Fruit fly (Drosophila melanogaster) whole organism, embryonic: ENCODE data around the gene CG17344.

Experiments used
- Ada2b ChIP-seq: fragments of 200-800 bp; sonication (Bioruptor generic); IDR thresholded peaks from 2 replicates; pipeline ENCODE4 v1.3.6; 2022; ENCODE audit warnings: missing biosample characterization, missing genetic modification characterization
- Blimp-1 ChIP-seq: fragments of 200-800 bp; sonication (Bioruptor generic); optimal IDR thresholded peaks from 3 replicates; lab custom pipeline; 2018; ENCODE audit warnings: missing biosample characterization, missing genetic modification characterization, mild to moderate bottlenecking, moderate library complexity, missing genetic modification reagents
- CG12659 ChIP-seq: fragments of 200-800 bp; sonication (Bioruptor generic); optimal IDR thresholded peaks from 3 replicates; lab custom pipeline; 2017; ENCODE audit warnings: mild to moderate bottlenecking, missing biosample characterization, missing genetic modification reagents, missing genetic modification characterization
- CG17359 ChIP-seq: fragments of 200-800 bp; sonication (Bioruptor generic); optimal IDR thresholded peaks from 3 replicates; lab custom pipeline; 2018; ENCODE audit warnings: missing biosample characterization, mild to moderate bottlenecking, missing genetic modification characterization, moderate library complexity
- CG17361 ChIP-seq: fragments of 200-800 bp; sonication (Bioruptor generic); IDR thresholded peaks from 3 replicates; pipeline ENCODE4 v1.3.6; 2022; ENCODE audit warnings: missing biosample characterization, missing genetic modification characterization
- CG18262 ChIP-seq: fragments of 200-800 bp; optimal IDR thresholded peaks from 3 replicates; lab custom pipeline; 2019; ENCODE audit warnings: missing biosample characterization, mild to moderate bottlenecking, missing genetic modification characterization, moderate library complexity
- CG2202 ChIP-seq: fragments of 200-800 bp; sonication (Bioruptor generic); optimal IDR thresholded peaks from 2 replicates; lab custom pipeline; 2018; ENCODE audit warnings: missing biosample characterization, mild to moderate bottlenecking, missing genetic modification characterization
- CG2712 ChIP-seq: fragments of 200-800 bp; optimal IDR thresholded peaks from 3 replicates; lab custom pipeline; 2019; ENCODE audit warnings: missing biosample characterization, mild to moderate bottlenecking, missing genetic modification characterization, moderate library complexity
- CG2875 ChIP-seq: fragments of 200-800 bp; sonication (Bioruptor generic); optimal IDR thresholded peaks from 2 replicates; lab custom pipeline; 2017; ENCODE audit warnings: missing biosample characterization, mild to moderate bottlenecking, missing genetic modification characterization, missing genetic modification reagents
- CG31388 ChIP-seq: fragments of 200-800 bp; sonication (Bioruptor generic); optimal IDR thresholded peaks from 2 replicates; lab custom pipeline; 2016; ENCODE audit warnings: missing biosample characterization, missing genetic modification characterization
- CG32532 ChIP-seq: fragments of 200-800 bp; sonication (Bioruptor generic); IDR thresholded peaks from 2 replicates; pipeline ENCODE4 v1.3.6; 2022; ENCODE audit warnings: missing biosample characterization, missing genetic modification characterization
- CG34224 ChIP-seq: fragments of 200-800 bp; sonication (Bioruptor generic); IDR thresholded peaks from 3 replicates; pipeline ENCODE4 v1.3.6; 2022; ENCODE audit warnings: missing biosample characterization, missing genetic modification characterization; ENCODE audit not compliant: partially characterized antibody
- CG3847 ChIP-seq: fragments of 200-800 bp; sonication (Bioruptor generic); IDR thresholded peaks from 2 replicates; pipeline ENCODE4 v1.3.6; 2022; ENCODE audit warnings: missing biosample characterization, missing genetic modification characterization
- CG4328 ChIP-seq: fragments of 200-800 bp; sonication (Bioruptor generic); optimal IDR thresholded peaks from 3 replicates; lab custom pipeline; 2017; ENCODE audit warnings: missing biosample characterization, missing genetic modification reagents, missing genetic modification characterization
- CG8089 ChIP-seq: fragments of 200-800 bp; sonication (Bioruptor generic); optimal IDR thresholded peaks from 3 replicates; lab custom pipeline; 2016; ENCODE audit warnings: missing biosample characterization, missing genetic modification characterization
- CG9727 ChIP-seq: fragments of 200-800 bp; sonication (Bioruptor generic); optimal IDR thresholded peaks from 3 replicates; lab custom pipeline; 2017; ENCODE audit warnings: missing biosample characterization, mild to moderate bottlenecking, missing genetic modification characterization
- CrebB ChIP-seq: fragments of 200-800 bp; sonication (Bioruptor generic); optimal IDR thresholded peaks from 3 replicates; lab custom pipeline; 2018; ENCODE audit warnings: missing biosample characterization, mild to moderate bottlenecking, missing genetic modification characterization
- Dp ChIP-seq: fragments of 200-800 bp; sonication (Bioruptor generic); optimal IDR thresholded peaks from 2 replicates; lab custom pipeline; 2018; ENCODE audit warnings: missing biosample characterization, mild to moderate bottlenecking, missing genetic modification characterization, moderate library complexity
- Gug ChIP-seq: fragments of 200-800 bp; sonication (Bioruptor generic); IDR thresholded peaks from 4 replicates; pipeline ENCODE4 v1.3.6; 2022; ENCODE audit warnings: missing biosample characterization, missing genetic modification characterization
- HLH3B ChIP-seq: fragments of 200-800 bp; sonication (Bioruptor generic); IDR thresholded peaks from 2 replicates; pipeline ENCODE4 v1.3.6; 2022; ENCODE audit warnings: missing biosample characterization, missing genetic modification characterization
- Hr39 ChIP-seq: fragments of >200 bp; optimal IDR thresholded peaks from 2 replicates; lab custom pipeline; 2017
- Kr ChIP-seq: fragments of 200-800 bp; sonication (Bioruptor generic); optimal IDR thresholded peaks from 2 replicates; lab custom pipeline; 2017; ENCODE audit warnings: missing biosample characterization, mild to moderate bottlenecking, missing genetic modification characterization
- Rfx ChIP-seq: fragments of 200-800 bp; sonication (Bioruptor generic); IDR thresholded peaks from 2 replicates; pipeline ENCODE4 v1.3.6; 2022; ENCODE audit warnings: missing biosample characterization, missing genetic modification characterization
- Rx ChIP-seq: fragments of 200-800 bp; sonication (Bioruptor generic); IDR thresholded peaks from 2 replicates; pipeline ENCODE4 v1.3.6; 2022; ENCODE audit warnings: missing biosample characterization, missing genetic modification characterization
- Stat92E ChIP-seq, 3 experiments: fragments of >200 bp in 2 of 3; fragments of 200-800 bp in 1 of 3; sonication (Bioruptor generic) in 1 of 3; optimal IDR thresholded peaks; 2 replicates each; lab custom pipeline; 2017 to 2019; ENCODE audit warnings: missing biosample characterization in 3 of 3, missing genetic modification characterization in 3 of 3, mild to moderate bottlenecking in 1 of 3, moderate library complexity in 1 of 3
- Xbp1 ChIP-seq: fragments of 200-800 bp; sonication (Bioruptor generic); optimal IDR thresholded peaks from 3 replicates; lab custom pipeline; 2016; ENCODE audit warnings: missing biosample characterization, mild to moderate bottlenecking, missing genetic modification characterization
- ase ChIP-seq: fragments of 200-800 bp; sonication (Bioruptor generic); IDR thresholded peaks from 3 replicates; pipeline ENCODE4 v1.3.6; 2022; ENCODE audit warnings: missing biosample characterization, missing genetic modification characterization
- chinmo ChIP-seq: fragments of 200-800 bp; sonication (Bioruptor generic); IDR thresholded peaks from 4 replicates; pipeline ENCODE4 v1.3.6; 2022; ENCODE audit warnings: missing biosample characterization, missing genetic modification characterization; ENCODE audit not compliant: partially characterized antibody
- chn ChIP-seq: fragments of 200-800 bp; sonication (Bioruptor generic); optimal IDR thresholded peaks from 2 replicates; lab custom pipeline; 2016; ENCODE audit warnings: missing biosample characterization, missing genetic modification characterization
- crol ChIP-seq: fragments of 200-800 bp; sonication (Bioruptor generic); IDR thresholded peaks from 2 replicates; pipeline ENCODE4 v1.3.6; 2022; ENCODE audit warnings: missing biosample characterization, missing genetic modification characterization
- dimm ChIP-seq: fragments of 200-800 bp; sonication (Bioruptor generic); IDR thresholded peaks from 2 replicates; pipeline ENCODE4 v1.3.6; 2022; ENCODE audit warnings: missing biosample characterization, missing genetic modification characterization
- dmrt11E ChIP-seq: fragments of 200-800 bp; sonication (Bioruptor generic); optimal IDR thresholded peaks from 3 replicates; lab custom pipeline; 2018; ENCODE audit warnings: missing biosample characterization, mild to moderate bottlenecking, missing genetic modification characterization, moderate library complexity
- dmrt99B ChIP-seq: fragments of 200-800 bp; sonication (Bioruptor generic); optimal IDR thresholded peaks from 2 replicates; lab custom pipeline; 2018; ENCODE audit warnings: missing biosample characterization, mild to moderate bottlenecking, missing genetic modification characterization, moderate library complexity
- fd64A ChIP-seq: fragments of 200-800 bp; sonication (Bioruptor generic); optimal IDR thresholded peaks from 3 replicates; lab custom pipeline; 2018; ENCODE audit warnings: missing biosample characterization, mild to moderate bottlenecking, missing genetic modification characterization
- ftz-f1 ChIP-seq: fragments of 200-800 bp; sonication (Bioruptor generic); optimal IDR thresholded peaks from 2 replicates; lab custom pipeline; 2016; ENCODE audit warnings: missing biosample characterization, missing genetic modification characterization
- grau ChIP-seq: fragments of 200-800 bp; optimal IDR thresholded peaks from 3 replicates; lab custom pipeline; 2019; ENCODE audit warnings: missing biosample characterization, mild to moderate bottlenecking, missing genetic modification characterization, moderate library complexity
- ham ChIP-seq: fragments of 200-800 bp; sonication (Bioruptor generic); IDR thresholded peaks from 2 replicates; pipeline ENCODE4 v1.3.6; 2022; ENCODE audit warnings: missing biosample characterization, missing genetic modification characterization
- hb ChIP-seq: fragments of 200-800 bp; sonication (Bioruptor generic); IDR thresholded peaks from 3 replicates; pipeline ENCODE4 v1.3.6; 2022; ENCODE audit warnings: missing biosample characterization, missing genetic modification characterization; ENCODE audit not compliant: partially characterized antibody
- her ChIP-seq: fragments of 200-800 bp; sonication (Bioruptor generic); optimal IDR thresholded peaks from 2 replicates; lab custom pipeline; 2016; ENCODE audit warnings: missing biosample characterization, missing genetic modification characterization
- hth ChIP-seq: fragments of >200 bp; optimal IDR thresholded peaks from 2 replicates; lab custom pipeline; 2017; ENCODE audit warnings: inconsistent platforms
- knrl ChIP-seq: fragments of 200-800 bp; sonication (Bioruptor generic); IDR thresholded peaks from 3 replicates; pipeline ENCODE4 v1.3.6; 2022; ENCODE audit warnings: missing biosample characterization, missing genetic modification characterization; ENCODE audit not compliant: partially characterized antibody
- nom ChIP-seq: fragments of 200-800 bp; sonication (Bioruptor generic); optimal IDR thresholded peaks from 2 replicates; lab custom pipeline; 2017; ENCODE audit warnings: missing biosample characterization, missing genetic modification characterization, mild to moderate bottlenecking, moderate library complexity, missing genetic modification reagents
- onecut ChIP-seq: fragments of 200-800 bp; sonication (Bioruptor generic); IDR thresholded peaks from 2 replicates; pipeline ENCODE4 v1.3.6; 2022; ENCODE audit warnings: missing biosample characterization, missing genetic modification characterization
- otp ChIP-seq: fragments of 200-800 bp; sonication (Bioruptor generic); IDR thresholded peaks from 3 replicates; pipeline ENCODE4, ENCODE4 v1.3.6; 2022; ENCODE audit warnings: missing biosample characterization, missing genetic modification characterization
- p53 ChIP-seq: fragments of 200-800 bp; sonication (Bioruptor generic); optimal IDR thresholded peaks from 2 replicates; lab custom pipeline; 2016; ENCODE audit warnings: missing biosample characterization, missing genetic modification characterization
- so ChIP-seq: fragments of 200-800 bp; sonication (Bioruptor generic); IDR thresholded peaks from 3 replicates; pipeline ENCODE4 v1.3.6; 2022; ENCODE audit warnings: missing biosample characterization, missing genetic modification characterization
- vnd ChIP-seq: fragments of 200-800 bp; sonication (Bioruptor generic); IDR thresholded peaks from 3 replicates; pipeline ENCODE4 v1.3.6; 2022; ENCODE audit warnings: missing biosample characterization, missing genetic modification characterization; ENCODE audit not compliant: partially characterized antibody
- vvl ChIP-seq: fragments of 200-800 bp; sonication (Bioruptor generic); IDR thresholded peaks from 2 replicates; pipeline ENCODE4 v1.3.6; 2022; ENCODE audit warnings: missing biosample characterization, missing genetic modification characterization
- z ChIP-seq: fragments of 200-800 bp; sonication (Bioruptor generic); IDR thresholded peaks from 3 replicates; pipeline ENCODE4 v1.3.6; 2022; ENCODE audit warnings: missing biosample characterization, missing genetic modification characterization

The CG17344 gene

DNA sequence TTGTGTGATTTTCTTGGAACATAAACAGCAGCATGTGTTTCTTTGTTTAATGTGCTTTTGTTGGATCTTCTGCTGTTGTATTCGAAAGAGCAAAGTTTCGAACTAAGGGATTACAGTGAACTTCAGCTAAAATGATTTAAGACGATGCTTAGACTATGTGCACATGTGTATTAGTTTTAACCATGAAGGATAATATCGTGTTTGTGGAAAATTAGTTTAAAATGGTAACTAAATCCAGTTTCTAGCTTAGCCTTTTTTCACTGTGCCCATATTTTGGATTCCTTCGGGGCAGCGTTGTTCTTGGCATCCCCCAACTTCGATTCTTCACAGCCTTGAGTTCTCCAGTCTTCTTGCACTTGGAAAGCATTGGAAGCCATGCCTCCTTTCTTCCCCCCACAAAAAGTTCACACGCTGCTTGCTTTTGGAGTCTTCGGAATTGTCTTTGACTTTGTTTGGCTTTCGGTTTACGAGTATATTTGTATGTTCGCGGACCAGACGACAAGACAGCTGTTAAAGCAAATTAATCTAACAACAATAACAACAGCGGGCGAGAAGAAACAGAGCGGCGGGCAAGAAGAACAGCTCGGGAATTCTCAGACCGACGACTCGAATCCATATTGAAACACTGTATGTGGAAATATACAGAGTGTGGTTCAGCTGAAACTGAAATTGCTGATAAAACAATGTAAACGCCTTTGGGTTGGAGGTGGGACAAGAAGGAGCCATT, 38.6 kb downstream of the CG17344 start (continued):
- no peak for TF ChIP-seq onecut (GFP tag; lab: Robert Waterston, UW)
- peak; percentile 11 for TF ChIP-seq Kr
- peak; percentile 12 for TF ChIP-seq CG2875 (GFP tag; lab: Kevin White, UChicago)
- 0 out of 4 replicates have a peak, but pooled peaks have one; percentile 12 for TF ChIP-seq Gug
- TF ChIP-seq hth (lab: Kevin White, UChicago): no peak
- TF ChIP-seq her (GFP tag; lab: Kevin White, UChicago): no peak
- TF ChIP-seq chinmo (GFP tag; lab: Robert Waterston, UW): 0 out of 4 replicates have a peak, but pooled peaks have one; percentile 57
- no peak for TF ChIP-seq ftz-f1 (GFP tag; lab: Kevin White, UChicago)
- TF ChIP-seq dmrt99B (tag; lab: Kevin White, UChicago): no peak
- peak; percentile 9; the same call in 1 of the 2 replicates for TF ChIP-seq vvl (GFP tag; lab: Robert Waterston, UW)
- peak; percentile 44 for TF ChIP-seq CG12659 (GFP tag; lab: Kevin White, UChicago)
- TF ChIP-seq Ada2b (GFP tag; lab: Robert Waterston, UW): no peak
- no peak for TF ChIP-seq Stat92E (GFP tag; optimal IDR thresholded peaks at IDR 0.05; lab: Kevin White, UChicago)
- TF ChIP-seq dmrt11E (tag; lab: Kevin White, UChicago): no peak
- TF ChIP-seq dimm (GFP tag; lab: Robert Waterston, UW): no peak
- TF ChIP-seq fd64A (GFP tag; lab: Kevin White, UChicago): peak; percentile 10
- no peak for TF ChIP-seq ase
- no peak for TF ChIP-seq CG3847 (GFP tag; lab: Robert Waterston, UW)
- peak; percentile 45 for TF ChIP-seq crol
- no peak for TF ChIP-seq nom
- TF ChIP-seq Rx (GFP tag; lab: Robert Waterston, UW): no peak
- no peak for TF ChIP-seq Dp (GFP tag; lab: Kevin White, UChicago)
- peak; percentile 29 for TF ChIP-seq CG17359 (tag; lab: Kevin White, UChicago)
- peak; percentile 29 for TF ChIP-seq Blimp-1 (GFP tag; lab: Kevin White, UChicago)
- TF ChIP-seq vnd (GFP tag; lab: Robert Waterston, UW): no peak
- TF ChIP-seq ham (GFP tag; lab: Robert Waterston, UW): no peak
- TF ChIP-seq grau (tag; lab: Kevin White, UChicago): peak; percentile 48
- no peak for TF ChIP-seq so (GFP tag; lab: Robert Waterston, UW)
- TF ChIP-seq CG2202 (tag; lab: Kevin White, UChicago): peak; percentile 5
- peak; percentile 16 for TF ChIP-seq CG2712 (tag; lab: Kevin White, UChicago)
- no peak for TF ChIP-seq hb (GFP tag; lab: Robert Waterston, UW)
- TF ChIP-seq CG31388 (GFP tag; lab: Kevin White, UChicago): no peak
- TF ChIP-seq CG18262 (tag; lab: Kevin White, UChicago): peak; percentile 33
- TF ChIP-seq Rfx (GFP tag; lab: Robert Waterston, UW): 0 out of 2 replicates have a peak, but pooled peaks have one; percentile 12
- no peak for TF ChIP-seq chn (GFP tag; lab: Kevin White, UChicago)
- TF ChIP-seq CrebB: no peak
- TF ChIP-seq CG17361 (GFP tag; lab: Robert Waterston, UW): 0 out of 3 replicates have a peak, but pooled peaks have one; percentile 16
- no peak for TF ChIP-seq CG8089 (GFP tag; lab: Kevin White, UChicago)
- no peak for TF ChIP-seq CG4328
- no peak for TF ChIP-seq p53 (GFP tag; lab: Kevin White, UChicago)
- TF ChIP-seq CG34224: no peak
- TF ChIP-seq CG9727 (GFP tag; lab: Kevin White, UChicago): no peak
- no peak for TF ChIP-seq knrl (GFP tag; lab: Robert Waterston, UW)
- TF ChIP-seq CG32532 (GFP tag; lab: Robert Waterston, UW): peak; percentile 20; the same call in 1 of the 2 replicates
- TF ChIP-seq Xbp1: no peak
- TF ChIP-seq otp (GFP tag; lab: Robert Waterston, UW): 0 out of 3 replicates have a peak, but pooled peaks have one; percentile 32
- TF ChIP-seq HLH3B (GFP tag; lab: Robert Waterston, UW): no peak
- TF ChIP-seq Hr39: no peak
- TF ChIP-seq z: 0 out of 3 replicates have a peak, but pooled peaks have one; percentile 10
